Fruit fly (Drosophila melanogaster) whole organism, prepupa: ENCODE measurements around the gene CG1503.

Experiments used
- Blimp-1 ChIP-seq: fragments of 200-800 bp; sonication (Bioruptor generic); optimal IDR thresholded peaks from 3 replicates; lab custom pipeline; 2017; ENCODE audit warnings: missing biosample characterization, missing genetic modification characterization, mild to moderate bottlenecking, moderate library complexity, missing genetic modification reagents
- CG6163 ChIP-seq: fragments of 200-800 bp; sonication (Bioruptor generic); IDR thresholded peaks from 3 replicates; pipeline ENCODE4 v1.3.6; 2022; ENCODE audit warnings: missing biosample characterization, missing genetic modification characterization
- CG6808 ChIP-seq: fragments of 200-800 bp; sonication (Bioruptor generic); optimal IDR thresholded peaks from 3 replicates; lab custom pipeline; 2017; ENCODE audit warnings: missing biosample characterization, missing genetic modification characterization, mild to moderate bottlenecking, moderate library complexity, missing genetic modification reagents
- CG7368 ChIP-seq: fragments of 200-800 bp; sonication (Bioruptor generic); optimal IDR thresholded peaks from 3 replicates; lab custom pipeline; 2016; ENCODE audit warnings: missing biosample characterization, missing genetic modification characterization
- CG8319 ChIP-seq: fragments of 200-800 bp; sonication (Bioruptor generic); optimal IDR thresholded peaks from 3 replicates; lab custom pipeline; 2016; ENCODE audit warnings: missing biosample characterization, missing genetic modification characterization
- Lpt ChIP-seq: fragments of 200-800 bp; sonication (Bioruptor generic); optimal IDR thresholded peaks from 3 replicates; lab custom pipeline; 2016; ENCODE audit warnings: missing biosample characterization, missing genetic modification characterization
- dsx ChIP-seq: fragments of 200-800 bp; optimal IDR thresholded peaks from 3 replicates; lab custom pipeline; 2019; ENCODE audit warnings: missing biosample characterization, mild to moderate bottlenecking, missing genetic modification characterization, moderate library complexity; ENCODE audit not compliant: poor library complexity, severe bottlenecking
- pdm3 ChIP-seq: fragments of 200-800 bp; sonication (Bioruptor generic); optimal IDR thresholded peaks from 3 replicates; lab custom pipeline; 2016; ENCODE audit warnings: missing biosample characterization, missing genetic modification characterization
- ss ChIP-seq, 2 experiments: fragments of 200-800 bp; sonication (Bioruptor generic); optimal IDR thresholded peaks; 2 replicates in 1 of 2; 3 replicates in 1 of 2; lab custom pipeline; 2017 to 2018; ENCODE audit warnings: mild to moderate bottlenecking in 2 of 2, missing biosample characterization in 2 of 2, missing genetic modification characterization in 2 of 2, moderate library complexity in 1 of 2

dm6 chrX:21058991-21059390, 47.2 kb downstream of the CG1503 start:
- TF ChIP-seq CG7368 (GFP tag; lab: Kevin White, UChicago): peak; percentile 77
- TF ChIP-seq pdm3 (GFP tag; lab: Kevin White, UChicago): peak; percentile 88
- TF ChIP-seq Blimp-1 (GFP tag; lab: Kevin White, UChicago): peak; percentile 59
- TF ChIP-seq ss (GFP tag; optimal IDR thresholded peaks at IDR 0.05; lab: Kevin White, UChicago): peak; percentile 60 to 63
- peak; percentile 71 for TF ChIP-seq CG6808
- TF ChIP-seq CG6163 (GFP tag; lab: Robert Waterston, UW): peak; percentile 88
- peak; percentile 79 for TF ChIP-seq Lpt (GFP tag; lab: Kevin White, UChicago)
- TF ChIP-seq dsx (GFP tag; lab: Kevin White, UChicago): peak; percentile 66
- peak; percentile 79 for TF ChIP-seq CG8319 (GFP tag; lab: Kevin White, UChicago)
